Worm (Caenorhabditis elegans): Measurements from ENCODE around the gene ZK688.12.

Gene ZK688.12

ce11 chrIII:7891573-7892306 is 21.6 kb downstream of the ZK688.12 start, which contains the start of the genes ZK688.5 and fahd-1 (continued):
- TF ChIP-seq cebp-2 (GFP tag; IDR thresholded peaks at IDR 0.05) (no peak), mxl-1 (tag; optimal IDR thresholded peaks at IDR 0.05) (no peak), K12H6.12 (tag; optimal IDR thresholded peaks at IDR 0.05) (peak; percentile 34), F55B11.4 (tag; optimal IDR thresholded peaks at IDR 0.05; ENCODE audit: borderline replicate concordance, insufficient read depth) (no peak), him-1 (tag; optimal IDR thresholded peaks at IDR 0.05) (no peak), F57A8.1 (GFP tag; optimal IDR thresholded peaks at IDR 0.05) (no peak), F57C9.4 (tag; optimal IDR thresholded peaks at IDR 0.05) (no peak), tbp1 (GFP tag; optimal IDR thresholded peaks at IDR 0.05) (peak; percentile 45), lin-40 (tag; optimal IDR thresholded peaks at IDR 0.05) (peak; percentile 69), madf-6 (GFP tag; IDR thresholded peaks at IDR 0.05) (peak; percentile 27; the same call in 1 of the 2 replicates), nfya-1 (tag; optimal IDR thresholded peaks at IDR 0.05; ENCODE audit: borderline replicate concordance, insufficient read depth) (no peak), ztf-18 (tag; optimal IDR thresholded peaks at IDR 0.05) (no peak), ekl-4 (GFP tag; IDR thresholded peaks at IDR 0.05) (no peak), egl-44 (GFP tag; IDR thresholded peaks at IDR 0.05) (no peak), sea-2 (GFP tag; IDR thresholded peaks at IDR 0.05) (no peak), snpc-3.4 (tag; optimal IDR thresholded peaks at IDR 0.05) (no peak), mcd-1 (GFP tag; IDR thresholded peaks at IDR 0.05) (no peak; the same call in 1 of the 2 replicates), xnd-1 (tag; optimal IDR thresholded peaks at IDR 0.05) (no peak), attf-6 (GFP tag; IDR thresholded peaks at IDR 0.05) (no peak), lsl-1 (GFP tag; optimal IDR thresholded peaks at IDR 0.05) (no peak), hmg-1.2 (GFP tag; IDR thresholded peaks at IDR 0.05) (peak; percentile 87; the same call in 1 of the 2 replicates), F23B12.7 (tag; optimal IDR thresholded peaks at IDR 0.05; ENCODE audit: insufficient read depth) (no peak), aptf-2 (GFP tag; conservative IDR thresholded peaks at IDR 0.05) (no peak), ceh-91 (GFP tag; IDR thresholded peaks at IDR 0.05) (no peak), D2030.7 (GFP tag; IDR thresholded peaks at IDR 0.05) (no peak), Y56A3A.18 (GFP tag; IDR thresholded peaks at IDR 0.05) (no peak), aptf-3 (GFP tag; IDR thresholded peaks at IDR 0.05) (no peak), snpc-1.3 (tag; optimal IDR thresholded peaks at IDR 0.05; ENCODE audit: insufficient read depth) (no peak), madf-10 (tag; optimal IDR thresholded peaks at IDR 0.05) (peak; percentile 14), lin-35 (GFP tag; optimal IDR thresholded peaks at IDR 0.05) (no peak), tlf-1 (GFP tag; optimal IDR thresholded peaks at IDR 0.05) (no peak), nhr-179 (tag; optimal IDR thresholded peaks at IDR 0.05) (no peak), ccch-3 (GFP tag; optimal IDR thresholded peaks at IDR 0.05) (no peak), chd-7 (tag; optimal IDR thresholded peaks at IDR 0.05) (peak; percentile 29), fkh-3 (tag; optimal IDR thresholded peaks at IDR 0.05) (no peak), snpc-4 (GFP tag; optimal IDR thresholded peaks at IDR 0.05) (no peak), snpc-4 (tag; optimal IDR thresholded peaks at IDR 0.05) (peak in 3 of 4 experiments; percentile 2 to 48 (median 12)), B0261.1 (tag; optimal IDR thresholded peaks at IDR 0.05) (no peak), nfyb-1 (GFP tag; IDR thresholded peaks at IDR 0.05) (peak; percentile 66; the same call in 1 of the 2 replicates), rcor-1 (GFP tag; IDR thresholded peaks at IDR 0.05) (no peak; the same call in 1 of the 2 replicates), gei-17 (GFP tag; optimal IDR thresholded peaks at IDR 0.05) (no peak), ZK185.1 (tag; optimal IDR thresholded peaks at IDR 0.05; ENCODE audit: poor library complexity, severe bottlenecking) (peak; percentile 26), rec-8 (tag; optimal IDR thresholded peaks at IDR 0.05) (no peak), C17E4.6 (GFP tag; IDR thresholded peaks at IDR 0.05) (no peak), attf-5 (GFP tag; optimal IDR thresholded peaks at IDR 0.05) (peak; percentile 86), somi-1 (GFP tag; optimal IDR thresholded peaks at IDR 0.05) (peak; percentile 43), lin-54 (GFP tag; optimal IDR thresholded peaks at IDR 0.05) (peak; percentile 7)
